Worm (Caenorhabditis elegans) whole organism, L3 larva: ENCODE data around the gene Y75B8A.44.

Experiments used
- R02D3.7 ChIP-seq: fragments of 150-350 bp; optimal IDR thresholded peaks from 2 replicates; lab custom pipeline; 2014; ENCODE audit warnings: missing biosample characterization, missing genetic modification characterization
- ceh-28 ChIP-seq: fragments of 150-350 bp; optimal IDR thresholded peaks from 2 replicates; lab custom pipeline; 2014; ENCODE audit warnings: missing biosample characterization, missing genetic modification reagents, missing genetic modification characterization
- ceh-82 ChIP-seq: fragments of 150-350 bp; optimal IDR thresholded peaks from 2 replicates; lab custom pipeline; 2014; ENCODE audit warnings: missing biosample characterization, missing genetic modification characterization
- mdl-1 ChIP-seq: fragments of 150-350 bp; optimal IDR thresholded peaks from 2 replicates; lab custom pipeline; 2014; ENCODE audit warnings: missing biosample characterization, missing genetic modification characterization
- nhr-11 ChIP-seq: fragments of 150-350 bp; optimal IDR thresholded peaks from 2 replicates; lab custom pipeline; 2014; ENCODE audit warnings: missing biosample characterization, missing genetic modification characterization
- nhr-76 ChIP-seq: fragments of 150-350 bp; sonication (generic microtip); optimal IDR thresholded peaks from 5 replicates; lab custom pipeline; 2014; ENCODE audit warnings: missing biosample characterization, missing genetic modification characterization
- unc-62 ChIP-seq: fragments of 150-350 bp; sonication (generic microtip); optimal IDR thresholded peaks from 4 replicates; lab custom pipeline; 2014; ENCODE audit warnings: missing biosample characterization, missing genetic modification reagents, missing genetic modification characterization
- zag-1 ChIP-seq: fragments of 150-350 bp; optimal IDR thresholded peaks from 2 replicates; lab custom pipeline; 2014; ENCODE audit warnings: missing biosample characterization, missing genetic modification characterization
- ztf-11 ChIP-seq: fragments of 150-350 bp; optimal IDR thresholded peaks from 2 replicates; lab custom pipeline; 2014; ENCODE audit warnings: missing biosample characterization, missing genetic modification characterization

- TF ChIP-seq mdl-1 (tag; lab: Kevin White, UChicago) (no peak), ceh-82 (tag; lab: Kevin White, UChicago) (no peak), nhr-11 (tag; lab: Kevin White, UChicago) (no peak), R02D3.7 (tag; lab: Kevin White, UChicago) (no peak), zag-1 (tag; lab: Kevin White, UChicago) (no peak), unc-62 (no peak), nhr-76 (tag; lab: Kevin White, UChicago) (no peak), ceh-28 (no peak), ztf-11 (no peak)
Measured at ce11 chrIII:12245570-12245969, 51.3 kb downstream of the Y75B8A.44 start.
